Worm (Caenorhabditis elegans): ENCODE measurements around the gene T26C5.3.

The T26C5.3 gene

DNA sequence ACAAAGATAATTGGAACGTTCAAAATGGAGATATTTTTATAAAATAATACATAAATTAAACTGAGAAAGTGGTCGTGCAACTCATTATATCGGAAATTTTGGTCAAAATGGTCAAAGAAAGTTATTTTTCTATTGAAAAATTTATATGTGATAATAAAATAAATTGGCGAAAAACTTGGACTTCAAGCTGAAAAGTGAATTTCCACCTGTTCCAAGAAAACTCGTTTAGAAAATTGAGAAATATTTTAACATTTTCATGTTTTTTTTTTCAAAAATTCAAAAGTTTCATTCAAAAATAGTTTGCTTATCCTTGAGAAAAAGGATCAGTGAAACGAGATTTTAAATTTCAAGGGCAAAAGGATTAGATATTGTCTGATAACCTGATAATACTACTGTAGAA, 42.6 kb downstream of the T26C5.3 start:
- TF ChIP-seq C38D4.7 (GFP tag; optimal IDR thresholded peaks at IDR 0.05): no peak
- TF ChIP-seq ama-1 (optimal IDR thresholded peaks at IDR 0.05): no peak
- no peak for TF ChIP-seq lim-6 (tag; optimal IDR thresholded peaks at IDR 0.05)
- no peak for TF ChIP-seq unc-42 (tag; optimal IDR thresholded peaks at IDR 0.05)
- TF ChIP-seq hlh-8 (tag; optimal IDR thresholded peaks at IDR 0.05): no peak
- no peak for TF ChIP-seq pqm-1 (tag; optimal IDR thresholded peaks at IDR 0.05)
- TF ChIP-seq tbx-7 (tag; optimal IDR thresholded peaks at IDR 0.05): no peak
- TF ChIP-seq fkh-6 (tag; optimal IDR thresholded peaks at IDR 0.05): no peak
- no peak for TF ChIP-seq C08G9.2 (tag; optimal IDR thresholded peaks at IDR 0.05)
- TF ChIP-seq Y22D7AL.16 (tag; optimal IDR thresholded peaks at IDR 0.05): no peak
- no peak for TF ChIP-seq gmeb-2 (tag; optimal IDR thresholded peaks at IDR 0.05)

DNA sequence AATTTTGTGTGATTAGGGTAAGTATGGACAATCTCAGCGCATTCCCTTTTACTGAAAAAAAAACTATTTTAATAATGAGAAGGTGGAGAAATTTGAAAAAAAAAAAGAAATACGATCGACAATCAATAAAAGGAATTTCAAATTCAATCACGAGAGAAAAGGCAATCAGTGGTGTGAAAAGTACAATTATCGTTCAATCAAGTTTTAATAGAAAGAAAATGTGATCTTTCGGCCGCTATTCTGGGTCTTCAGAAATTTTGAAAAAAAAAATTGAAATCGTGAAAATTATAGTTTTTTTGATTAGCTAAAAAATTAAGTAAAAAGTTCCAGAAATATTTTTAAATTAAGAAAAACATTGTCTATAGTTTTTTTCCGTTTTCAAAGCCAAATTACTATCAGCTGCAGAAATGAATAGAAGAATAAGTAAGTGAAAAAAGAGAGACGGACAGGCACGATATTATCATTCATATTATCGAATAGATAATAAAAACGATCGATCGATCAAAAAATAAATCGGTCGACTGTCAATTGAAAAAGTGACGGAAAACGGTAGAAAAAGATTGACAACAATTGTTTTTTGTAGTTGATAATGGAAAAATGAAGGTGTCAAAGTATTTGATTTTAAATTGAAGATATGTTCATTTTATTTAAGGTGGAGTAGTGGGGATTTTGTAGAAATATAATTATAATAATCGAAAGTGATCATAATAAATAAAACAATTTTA, 43.8 kb downstream of the T26C5.3 start, which contains the start of gene gldi-3:
TSS of gene gldi-3 (minus strand) at position 51 of the 725 bp plus-strand sequence.
- TF ChIP-seq nfya-1 (tag; optimal IDR thresholded peaks at IDR 0.05): no peak

DNA sequence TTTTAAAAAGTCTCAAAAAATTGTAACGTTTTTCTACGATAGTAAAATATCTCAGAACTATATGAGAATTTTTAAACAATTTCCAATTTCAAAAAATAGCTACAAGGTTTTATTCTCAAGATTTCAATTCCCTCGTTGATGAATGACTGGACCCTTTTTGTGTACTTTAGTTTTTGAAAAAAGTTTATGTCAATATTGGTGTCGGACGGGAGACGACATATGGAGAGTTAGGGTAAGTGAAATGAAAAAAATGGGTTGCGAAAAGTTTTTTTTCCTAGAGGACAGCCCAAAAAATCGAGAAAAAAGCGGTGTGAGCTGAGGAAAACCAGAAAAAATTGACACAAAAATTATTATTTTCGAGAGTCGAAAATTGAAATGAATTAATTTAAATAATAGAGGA, 44.5 kb downstream of the T26C5.3 start:
- TF ChIP-seq C38D4.7 (GFP tag; optimal IDR thresholded peaks at IDR 0.05) (no peak), ets-4 (tag; optimal IDR thresholded peaks at IDR 0.05) (no peak), pha-4 (tag; optimal IDR thresholded peaks at IDR 0.05) (no peak), unc-86 (tag; optimal IDR thresholded peaks at IDR 0.05) (no peak), ceh-18 (tag; optimal IDR thresholded peaks at IDR 0.05) (no peak)

DNA sequence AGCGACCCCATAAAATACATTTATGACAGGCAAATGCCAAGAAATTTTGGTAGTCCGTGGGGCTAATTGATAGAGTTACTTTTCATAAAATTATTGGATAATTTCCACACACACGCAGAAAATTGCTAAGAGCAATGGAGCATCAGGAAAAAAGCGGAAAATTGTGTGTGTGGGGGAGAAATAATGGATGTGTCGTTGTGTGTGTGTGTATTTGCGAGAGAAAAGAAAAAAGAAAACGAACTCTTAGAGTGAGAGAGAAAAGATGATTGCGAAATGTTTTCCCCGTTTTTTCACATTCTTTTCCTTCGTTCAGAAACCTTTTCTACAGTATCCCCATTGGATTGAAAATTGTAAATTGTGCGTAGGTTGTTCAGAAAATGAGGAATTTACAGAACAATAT, 45.2 kb downstream of the T26C5.3 start:
- TF ChIP-seq unc-42 (tag; optimal IDR thresholded peaks at IDR 0.05) (peak; percentile 15), pros-1 (tag; optimal IDR thresholded peaks at IDR 0.05) (no peak), zip-5 (tag; optimal IDR thresholded peaks at IDR 0.05) (no peak)

ce11 chrII:9282065-9282464, 45.7 kb downstream of the T26C5.3 start:
- no peak for TF ChIP-seq sox-4 (tag; optimal IDR thresholded peaks at IDR 0.05)

DNA sequence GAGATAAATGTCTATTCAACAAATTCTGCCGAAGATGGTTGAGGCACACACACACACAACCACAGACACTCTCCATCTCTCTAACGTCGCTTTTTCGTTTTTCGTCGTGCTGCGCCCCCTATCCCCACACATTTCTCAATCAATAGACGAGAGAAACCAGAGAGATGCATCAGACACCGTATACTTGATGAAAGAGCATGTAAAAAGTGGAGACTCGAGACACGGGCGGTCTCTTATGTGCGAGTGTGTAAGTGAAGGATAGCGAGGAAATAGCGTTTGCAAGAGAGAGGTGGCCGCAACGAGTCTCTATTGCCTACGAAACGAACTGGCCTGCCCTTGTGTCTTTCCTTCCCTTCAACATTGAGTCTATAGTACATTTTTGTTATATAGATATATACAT, 46.4 kb downstream of the T26C5.3 start:
- TF ChIP-seq lin-11 (tag; optimal IDR thresholded peaks at IDR 0.05): no peak
- TF ChIP-seq sox-4 (tag; optimal IDR thresholded peaks at IDR 0.05): no peak
- TF ChIP-seq elt-2 (tag; optimal IDR thresholded peaks at IDR 0.05): peak; percentile 25
- peak; percentile 55 for TF ChIP-seq F13H6.1 (tag; optimal IDR thresholded peaks at IDR 0.05)
- TF ChIP-seq unc-55 (GFP tag; optimal IDR thresholded peaks at IDR 0.05): peak; percentile 83
- TF ChIP-seq hlh-8 (tag; optimal IDR thresholded peaks at IDR 0.05): no peak
- TF ChIP-seq ref-2 (tag; optimal IDR thresholded peaks at IDR 0.05): peak; percentile 67
- no peak for TF ChIP-seq pag-3 (tag; optimal IDR thresholded peaks at IDR 0.05; ENCODE audit: borderline replicate concordance)
- TF ChIP-seq gmeb-2 (tag; optimal IDR thresholded peaks at IDR 0.05): no peak
- peak; percentile 91 for TF ChIP-seq ceh-31 (tag; optimal IDR thresholded peaks at IDR 0.05)
- no peak for TF ChIP-seq unc-86 (tag; optimal IDR thresholded peaks at IDR 0.05)
- peak; percentile 56 for TF ChIP-seq unc-42 (tag; optimal IDR thresholded peaks at IDR 0.05)
- TF ChIP-seq ceh-2 (tag; optimal IDR thresholded peaks at IDR 0.05): peak; percentile 49
- no peak for TF ChIP-seq zip-5 (tag; optimal IDR thresholded peaks at IDR 0.05)
- peak; percentile 93 for TF ChIP-seq nfya-1 (tag; optimal IDR thresholded peaks at IDR 0.05)
- no peak for TF ChIP-seq ceh-6 (GFP tag; optimal IDR thresholded peaks at IDR 0.05)
- TF ChIP-seq nhr-11 (tag; optimal IDR thresholded peaks at IDR 0.05): no peak
- no peak for TF ChIP-seq nhr-232 (tag; optimal IDR thresholded peaks at IDR 0.05)
- TF ChIP-seq pqm-1 (tag; optimal IDR thresholded peaks at IDR 0.05): peak; percentile 35
- TF ChIP-seq K02D7.2 (tag; optimal IDR thresholded peaks at IDR 0.05): no peak
- TF ChIP-seq hlh-30 (tag; optimal IDR thresholded peaks at IDR 0.05; ENCODE audit: insufficient read depth): peak; percentile 83
- no peak for TF ChIP-seq hlh-15 (tag; optimal IDR thresholded peaks at IDR 0.05)
- peak; percentile 85 for TF ChIP-seq ceh-48 (tag; optimal IDR thresholded peaks at IDR 0.05)
- no peak for TF ChIP-seq Y22D7AL.16 (tag; optimal IDR thresholded peaks at IDR 0.05)
- peak; percentile 11 for TF ChIP-seq fax-1 (tag; optimal IDR thresholded peaks at IDR 0.05)
- TF ChIP-seq syd-9 (tag; optimal IDR thresholded peaks at IDR 0.05): peak; percentile 26
- TF ChIP-seq pros-1 (tag; optimal IDR thresholded peaks at IDR 0.05): peak; percentile 27
- no peak for TF ChIP-seq sox-2 (GFP tag; IDR thresholded peaks at IDR 0.05)
- no peak for TF ChIP-seq pha-4 (tag; optimal IDR thresholded peaks at IDR 0.05)
- TF ChIP-seq odd-2 (tag; optimal IDR thresholded peaks at IDR 0.05): no peak
- TF ChIP-seq elt-4 (tag; optimal IDR thresholded peaks at IDR 0.05): no peak
- TF ChIP-seq che-1 (tag; optimal IDR thresholded peaks at IDR 0.05): no peak
- TF ChIP-seq mec-3 (tag; optimal IDR thresholded peaks at IDR 0.05; ENCODE audit: borderline replicate concordance): no peak

All from whole organism, late embryonic.